Worm (Caenorhabditis elegans) whole organism, L4/young adult: ENCODE measurements around the gene T26E4.7.
"Not testable (repeated sequence)": the region's sequence is repeated elsewhere in the genome, so short reads cannot be mapped to it uniquely, and the experiment has no call there.

Experiments
- W03F9.2 ChIP-seq: fragments of 150-350 bp; optimal IDR thresholded peaks from 2 replicates; lab custom pipeline; 2014; ENCODE audit warnings: missing biosample characterization, missing genetic modification characterization
- dao-5 ChIP-seq: sonication (generic microtip); optimal IDR thresholded peaks from 2 replicates; lab custom pipeline; 2016; ENCODE audit warnings: missing genotype, missing genetic modification characterization, moderate library complexity, missing compliant biosample characterization
- him-1 ChIP-seq: sonication (generic microtip); optimal IDR thresholded peaks from 2 replicates; lab custom pipeline; 2016; ENCODE audit warnings: missing genotype, missing genetic modification reagents, missing genetic modification characterization, missing compliant biosample characterization

T26E4.7 gene

ce11 chrV:15793270-15793669 is at the start of gene T26E4.7:
TSS of gene T26E4.7 (plus strand) at chrV:15793570.
- no peak for TF ChIP-seq W03F9.2 (tag; lab: Kevin White, UChicago)

ce11 chrV:15744366-15744765 is 49.0 kb upstream of the T26E4.7 start, which contains the start of gene str-19:
TSS of gene str-19 (minus strand) at chrV:15744466.
- not testable (repeated sequence) for TF ChIP-seq dao-5, him-1, W03F9.2 (tag; lab: Kevin White, UChicago)

- TF ChIP-seq W03F9.2, him-1, dao-5 (tag; lab: Kevin White, UChicago): not testable (repeated sequence)
These were observed 45.0 kb upstream of the T26E4.7 start, which contains the start of gene T23D5.8 for ce11 chrV:15748343-15748742. TSS of gene T23D5.8 (minus strand) at chrV:15748443.

- no peak for TF ChIP-seq dao-5 (tag; lab: Kevin White, UChicago)
- no peak for TF ChIP-seq W03F9.2 (tag; lab: Kevin White, UChicago)
- TF ChIP-seq him-1 (tag; lab: Kevin White, UChicago), result no peak
These were observed 43.2 kb upstream of the T26E4.7 start, which contains the start of gene str-6 for ce11 chrV:15750130-15750529. TSS of gene str-6 (minus strand) at chrV:15750230.

- TF ChIP-seq W03F9.2 (tag; lab: Kevin White, UChicago), result no peak
- no peak for TF ChIP-seq dao-5 (tag; lab: Kevin White, UChicago)
- no peak for TF ChIP-seq him-1 (tag; lab: Kevin White, UChicago)
These were observed 41.3 kb upstream of the T26E4.7 start, which contains the start of gene str-43 for ce11 chrV:15752049-15752448. TSS of gene str-43 (minus strand) at chrV:15752149.

- TF ChIP-seq W03F9.2, dao-5, him-1 (tag; lab: Kevin White, UChicago): not testable (repeated sequence)
These were observed 40.4 kb upstream of the T26E4.7 start, which contains the start of gene str-5 for ce11 chrV:15752941-15753340. TSS of gene str-5 (plus strand) at chrV:15753241.

ce11 chrV:15754731-15755130 is 38.6 kb upstream of the T26E4.7 start, which contains the start of gene str-8:
TSS of gene str-8 (plus strand) at chrV:15755031.
- TF ChIP-seq W03F9.2, him-1, dao-5 (tag; lab: Kevin White, UChicago): not testable (repeated sequence)

- TF ChIP-seq him-1 (tag; lab: Kevin White, UChicago) (no peak), W03F9.2 (tag; lab: Kevin White, UChicago) (no peak), dao-5 (tag; lab: Kevin White, UChicago) (no peak)
These were observed 35.7 kb upstream of the T26E4.7 start for ce11 chrV:15757645-15758044.

ce11 chrV:15758449-15758848 is 34.9 kb upstream of the T26E4.7 start, which contains the start of gene str-9:
TSS of gene str-9 (plus strand) at chrV:15758749.
- no peak for TF ChIP-seq dao-5 (tag; lab: Kevin White, UChicago)
- TF ChIP-seq W03F9.2 (tag; lab: Kevin White, UChicago), result no peak

- TF ChIP-seq him-1 (tag; lab: Kevin White, UChicago) (peak; percentile 47), W03F9.2 (tag; lab: Kevin White, UChicago) (peak; percentile 95), dao-5 (tag; lab: Kevin White, UChicago) (no peak)
These were observed 27.2 kb upstream of the T26E4.7 start, which contains the start of the genes haf-3 and F57A10.2 for ce11 chrV:15766122-15766594. TSS of gene haf-3 (minus strand) at chrV:15766172. TSS of gene F57A10.2 (plus strand) at chrV:15766575.

- TF ChIP-seq W03F9.2 (tag; lab: Kevin White, UChicago) (no peak), him-1 (tag; lab: Kevin White, UChicago) (no peak), dao-5 (tag; lab: Kevin White, UChicago) (no peak)
These were observed 24.3 kb upstream of the T26E4.7 start, which contains the start of gene F57A10.4 for ce11 chrV:15769072-15769471. TSS of gene F57A10.4 (plus strand) at chrV:15769438.

ce11 chrV:15773141-15773540 is 20.2 kb upstream of the T26E4.7 start, which contains the start of gene nhr-60:
TSS of gene nhr-60 (minus strand) at chrV:15773241.
- TF ChIP-seq him-1 (tag; lab: Kevin White, UChicago) (no peak), W03F9.2 (tag; lab: Kevin White, UChicago) (no peak), dao-5 (tag; lab: Kevin White, UChicago) (no peak)

- TF ChIP-seq him-1 (tag; lab: Kevin White, UChicago) (no peak), dao-5 (tag; lab: Kevin White, UChicago) (no peak), W03F9.2 (tag; lab: Kevin White, UChicago) (no peak)
These were observed 19.4 kb upstream of the T26E4.7 start for ce11 chrV:15773941-15774340.

- TF ChIP-seq dao-5 (tag; lab: Kevin White, UChicago), result no peak
- no peak for TF ChIP-seq W03F9.2 (tag; lab: Kevin White, UChicago)
- TF ChIP-seq him-1 (tag; lab: Kevin White, UChicago), result no peak
These were observed 16.7 kb upstream of the T26E4.7 start, which contains the start of gene nhr-283 for ce11 chrV:15776651-15777050. TSS of gene nhr-283 (minus strand) at chrV:15776751.
